Fruit fly (Drosophila melanogaster) whole organism, embryonic: Measurements from ENCODE around the gene CG4230.

Experiments
- BEAF-32 ChIP-seq: fragments of 200-800 bp; sonication (Bioruptor generic); optimal IDR thresholded peaks from 3 replicates; lab custom pipeline; 2017; ENCODE audit warnings: missing biosample characterization, missing genetic modification characterization, mild to moderate bottlenecking, moderate library complexity, missing genetic modification reagents
- Bgb ChIP-seq: fragments of 200-800 bp; sonication (Bioruptor generic); IDR thresholded peaks from 2 replicates; pipeline ENCODE4 v1.3.6; 2022; ENCODE audit warnings: missing biosample characterization, missing genetic modification characterization; ENCODE audit not compliant: partially characterized antibody
- CG10431 ChIP-seq: fragments of 200-800 bp; sonication (Bioruptor generic); optimal IDR thresholded peaks from 3 replicates; lab custom pipeline; 2018; ENCODE audit warnings: missing biosample characterization, mild to moderate bottlenecking, missing genetic modification characterization
- CG11504 ChIP-seq: fragments of 200-800 bp; sonication (Bioruptor generic); optimal IDR thresholded peaks from 3 replicates; lab custom pipeline; 2019; ENCODE audit warnings: missing biosample characterization, mild to moderate bottlenecking, missing genetic modification characterization, moderate library complexity
- CG13123 ChIP-seq: fragments of 200-800 bp; sonication (Bioruptor generic); optimal IDR thresholded peaks from 2 replicates; lab custom pipeline; 2016; ENCODE audit warnings: missing biosample characterization, missing genetic modification characterization
- CG13287 ChIP-seq: fragments of 200-800 bp; sonication (Bioruptor generic); IDR thresholded peaks from 2 replicates; pipeline ENCODE4 v1.3.6; 2022; ENCODE audit warnings: missing biosample characterization, missing genetic modification characterization; ENCODE audit not compliant: partially characterized antibody
- CG17186 ChIP-seq: fragments of 200-800 bp; sonication (Bioruptor generic); optimal IDR thresholded peaks from 3 replicates; lab custom pipeline; 2017; ENCODE audit warnings: missing biosample characterization, missing genetic modification reagents, missing genetic modification characterization
- CG32772 ChIP-seq: fragments of 200-800 bp; sonication (Bioruptor generic); IDR thresholded peaks from 2 replicates; pipeline ENCODE4 v1.3.6; 2022; ENCODE audit warnings: missing biosample characterization, missing genetic modification characterization
- CG34224 ChIP-seq: fragments of 200-800 bp; sonication (Bioruptor generic); IDR thresholded peaks from 3 replicates; pipeline ENCODE4 v1.3.6; 2022; ENCODE audit warnings: missing biosample characterization, missing genetic modification characterization; ENCODE audit not compliant: partially characterized antibody
- CG7556 ChIP-seq: fragments of 200-800 bp; sonication (Bioruptor generic); optimal IDR thresholded peaks from 2 replicates; lab custom pipeline; 2017; ENCODE audit warnings: missing biosample characterization, mild to moderate bottlenecking, missing genetic modification characterization
- CG7839 ChIP-seq: fragments of 200-800 bp; sonication (Bioruptor generic); optimal IDR thresholded peaks from 3 replicates; lab custom pipeline; 2018; ENCODE audit warnings: missing biosample characterization, mild to moderate bottlenecking, missing genetic modification characterization, moderate library complexity
- Dll ChIP-seq: fragments of 200-800 bp; sonication (Bioruptor generic); IDR thresholded peaks from 4 replicates; pipeline ENCODE4 v1.3.6; 2022; ENCODE audit warnings: missing biosample characterization, missing genetic modification characterization; ENCODE audit not compliant: partially characterized antibody
- Doc3 ChIP-seq: fragments of 200-800 bp; sonication (Bioruptor generic); IDR thresholded peaks from 3 replicates; pipeline ENCODE4 v1.3.6; 2022; ENCODE audit warnings: missing biosample characterization, missing genetic modification characterization; ENCODE audit not compliant: partially characterized antibody
- Dp ChIP-seq: fragments of 200-800 bp; sonication (Bioruptor generic); optimal IDR thresholded peaks from 2 replicates; lab custom pipeline; 2018; ENCODE audit warnings: missing biosample characterization, mild to moderate bottlenecking, missing genetic modification characterization, moderate library complexity
- E2f2 ChIP-seq: fragments of 200-800 bp; sonication (Bioruptor generic); IDR thresholded peaks from 2 replicates; pipeline ENCODE4 v1.3.6; 2022; ENCODE audit warnings: missing biosample characterization, missing genetic modification characterization
- ERR ChIP-seq: fragments of 200-800 bp; sonication (Bioruptor generic); optimal IDR thresholded peaks from 2 replicates; lab custom pipeline; 2016; ENCODE audit warnings: missing biosample characterization, missing genetic modification characterization
- HLH4C ChIP-seq: fragments of 200-800 bp; sonication (Bioruptor generic); IDR thresholded peaks from 3 replicates; pipeline ENCODE4 v1.3.6; 2022; ENCODE audit warnings: missing biosample characterization, missing genetic modification characterization; ENCODE audit not compliant: partially characterized antibody
- HmgD ChIP-seq: fragments of 200-800 bp; sonication (Bioruptor generic); optimal IDR thresholded peaks from 3 replicates; lab custom pipeline; 2016; ENCODE audit warnings: missing biosample characterization, missing genetic modification characterization
- Hr39 ChIP-seq: fragments of >200 bp; optimal IDR thresholded peaks from 2 replicates; lab custom pipeline; 2017
- MBD-R2 ChIP-seq: fragments of 200-800 bp; sonication (Bioruptor generic); IDR thresholded peaks from 2 replicates; pipeline ENCODE4 v1.3.6; 2022; ENCODE audit warnings: missing biosample characterization, missing genetic modification characterization
- Med ChIP-seq: fragments of 200-800 bp; sonication (Bioruptor generic); peaks from one replicate; lab custom pipeline; 2016; ENCODE audit warnings: missing biosample characterization, missing genetic modification characterization, mild to moderate bottlenecking, inconsistent platforms, moderate library complexity
- NC2α ChIP-seq: fragments of 200-800 bp; sonication (Bioruptor generic); optimal IDR thresholded peaks from 2 replicates; lab custom pipeline; 2016; ENCODE audit warnings: missing biosample characterization, missing genetic modification characterization
- Scr ChIP-seq: fragments of 200-800 bp; sonication (Bioruptor generic); IDR thresholded peaks from 2 replicates; pipeline ENCODE4 v1.3.6; 2022; ENCODE audit warnings: missing biosample characterization, missing genetic modification characterization; ENCODE audit not compliant: partially characterized antibody
- amos ChIP-seq: fragments of 200-800 bp; sonication (Bioruptor generic); IDR thresholded peaks from 2 replicates; pipeline ENCODE4 v1.3.6; 2022; ENCODE audit warnings: missing biosample characterization, missing genetic modification characterization; ENCODE audit not compliant: partially characterized antibody
- bbx ChIP-seq: fragments of 200-800 bp; sonication (Bioruptor generic); IDR thresholded peaks from 2 replicates; pipeline ENCODE4 v1.3.6; 2022; ENCODE audit warnings: missing biosample characterization, missing genetic modification characterization; ENCODE audit not compliant: partially characterized antibody
- bigmax ChIP-seq: fragments of 200-800 bp; sonication (Bioruptor generic); optimal IDR thresholded peaks from 2 replicates; lab custom pipeline; 2018; ENCODE audit warnings: missing biosample characterization, mild to moderate bottlenecking, missing genetic modification characterization
- crol ChIP-seq: fragments of 200-800 bp; sonication (Bioruptor generic); IDR thresholded peaks from 2 replicates; pipeline ENCODE4 v1.3.6; 2022; ENCODE audit warnings: missing biosample characterization, missing genetic modification characterization
- emc ChIP-seq: fragments of 200-800 bp; sonication (Bioruptor generic); optimal IDR thresholded peaks from 2 replicates; lab custom pipeline; 2016; ENCODE audit warnings: missing biosample characterization, missing genetic modification characterization
- gcm2 ChIP-seq: fragments of 200-800 bp; sonication (Bioruptor generic); optimal IDR thresholded peaks from 2 replicates; lab custom pipeline; 2016; ENCODE audit warnings: missing biosample characterization, missing genetic modification characterization
- gfzf ChIP-seq: fragments of 200-800 bp; sonication (Bioruptor generic); optimal IDR thresholded peaks from 2 replicates; lab custom pipeline; 2016; ENCODE audit warnings: missing biosample characterization, mild to moderate bottlenecking, missing genetic modification characterization, moderate library complexity
- hbn ChIP-seq: fragments of 200-800 bp; sonication (Bioruptor generic); IDR thresholded peaks from 2 replicates; pipeline ENCODE4 v1.3.6; 2022; ENCODE audit warnings: missing biosample characterization, missing genetic modification characterization; ENCODE audit not compliant: partially characterized antibody
- inv ChIP-seq: fragments of 200-800 bp; sonication (Bioruptor generic); IDR thresholded peaks from 2 replicates; pipeline ENCODE4 v1.3.6; 2022; ENCODE audit warnings: missing biosample characterization, missing genetic modification characterization; ENCODE audit not compliant: partially characterized antibody
- jing ChIP-seq: fragments of 200-800 bp; sonication (Bioruptor generic); optimal IDR thresholded peaks from 2 replicates; lab custom pipeline; 2018; ENCODE audit warnings: missing biosample characterization, mild to moderate bottlenecking, missing genetic modification characterization
- kay ChIP-seq: fragments of 200-800 bp; sonication (Bioruptor generic); optimal IDR thresholded peaks from 2 replicates; lab custom pipeline; 2016; ENCODE audit warnings: missing biosample characterization, missing genetic modification characterization
- knrl ChIP-seq: fragments of 200-800 bp; sonication (Bioruptor generic); IDR thresholded peaks from 3 replicates; pipeline ENCODE4 v1.3.6; 2022; ENCODE audit warnings: missing biosample characterization, missing genetic modification characterization; ENCODE audit not compliant: partially characterized antibody
- lilli ChIP-seq: fragments of 200-800 bp; sonication (Bioruptor generic); optimal IDR thresholded peaks from 3 replicates; lab custom pipeline; 2016; ENCODE audit warnings: missing biosample characterization, missing genetic modification characterization
- luna ChIP-seq: fragments of 200-800 bp; sonication (Bioruptor generic); optimal IDR thresholded peaks from 2 replicates; lab custom pipeline; 2016; ENCODE audit warnings: missing biosample characterization, missing genetic modification characterization
- phol ChIP-seq: fragments of 200-800 bp; sonication (Bioruptor generic); optimal IDR thresholded peaks from 3 replicates; lab custom pipeline; 2018; ENCODE audit warnings: missing biosample characterization, mild to moderate bottlenecking, missing genetic modification characterization, moderate library complexity
- pzg ChIP-seq: fragments of 200-800 bp; sonication (Bioruptor generic); optimal IDR thresholded peaks from 3 replicates; lab custom pipeline; 2018; ENCODE audit warnings: missing biosample characterization, mild to moderate bottlenecking, missing genetic modification characterization, moderate library complexity
- row ChIP-seq: fragments of 200-800 bp; sonication (Bioruptor generic); IDR thresholded peaks from 3 replicates; pipeline ENCODE4 v1.3.6; 2022; ENCODE audit warnings: missing biosample characterization, missing genetic modification characterization
- sqz ChIP-seq: fragments of 200-800 bp; sonication (Bioruptor generic); optimal IDR thresholded peaks from 3 replicates; lab custom pipeline; 2018; ENCODE audit warnings: missing biosample characterization, mild to moderate bottlenecking, missing genetic modification characterization
- unc-4 ChIP-seq: fragments of 200-800 bp; sonication (Bioruptor generic); IDR thresholded peaks from 2 replicates; pipeline ENCODE4 v1.3.6; 2022; ENCODE audit warnings: missing biosample characterization, missing genetic modification characterization; ENCODE audit not compliant: partially characterized antibody
- usp ChIP-seq: fragments of >200 bp; optimal IDR thresholded peaks from 2 replicates; lab custom pipeline; 2017; ENCODE audit warnings: missing biosample characterization, missing genetic modification characterization
- vnd ChIP-seq: fragments of 200-800 bp; sonication (Bioruptor generic); IDR thresholded peaks from 3 replicates; pipeline ENCODE4 v1.3.6; 2022; ENCODE audit warnings: missing biosample characterization, missing genetic modification characterization; ENCODE audit not compliant: partially characterized antibody
- wek ChIP-seq: fragments of 200-800 bp; sonication (Bioruptor generic); optimal IDR thresholded peaks from 3 replicates; lab custom pipeline; 2018; ENCODE audit warnings: missing biosample characterization, mild to moderate bottlenecking, missing genetic modification characterization, moderate library complexity

CG4230 gene

DNA sequence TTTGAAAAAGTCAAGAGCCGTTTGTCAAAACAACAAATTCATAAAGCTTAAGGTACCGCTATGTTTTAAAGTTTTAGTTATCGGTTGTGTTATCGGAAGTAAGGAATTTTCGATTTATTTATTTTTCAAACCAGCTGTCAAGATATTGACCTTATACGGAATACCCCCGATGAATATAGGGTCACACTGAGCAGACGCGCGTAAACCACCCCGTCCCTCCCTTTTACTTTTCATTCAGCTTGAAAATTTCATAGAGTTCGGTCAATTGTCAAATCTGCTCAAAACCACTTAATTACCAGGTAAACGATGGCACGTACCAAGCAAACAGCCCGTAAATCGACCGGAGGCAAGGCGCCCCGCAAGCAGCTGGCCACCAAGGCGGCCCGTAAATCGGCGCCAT, 41.1 kb upstream of the CG4230 start, which contains the start of the genes CG14036 and His3.3A (continued):
- TF ChIP-seq sqz (GFP tag; lab: Kevin White, UChicago) (no peak), CG17186 (GFP tag; lab: Kevin White, UChicago) (peak; percentile 56)

DNA sequence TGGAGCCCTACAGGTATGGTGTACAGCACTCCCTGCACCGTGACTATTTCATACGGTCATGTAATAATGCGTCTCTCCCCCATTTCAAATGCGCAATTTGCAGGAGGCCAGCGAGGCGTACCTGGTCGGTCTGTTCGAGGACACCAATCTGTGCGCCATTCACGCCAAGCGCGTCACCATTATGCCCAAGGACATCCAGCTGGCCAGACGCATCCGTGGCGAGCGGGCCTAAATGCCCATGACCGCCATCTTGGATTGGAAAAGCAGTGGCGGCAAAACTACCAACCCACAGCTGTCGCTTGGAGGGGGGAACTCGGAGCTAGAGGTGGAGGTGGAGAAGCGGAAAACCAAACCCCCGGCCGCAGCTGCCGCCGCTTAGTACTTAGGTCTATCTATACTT, 40.5 kb upstream of the CG4230 start:
- TF ChIP-seq phol (tag; lab: Kevin White, UChicago): peak; percentile 96
- TF ChIP-seq Med (GFP tag; lab: Kevin White, UChicago): peak; percentile 61
- TF ChIP-seq luna (GFP tag; lab: Kevin White, UChicago): no peak
- TF ChIP-seq kay: no peak
- TF ChIP-seq, all 482 proteins: peak for 2

DNA sequence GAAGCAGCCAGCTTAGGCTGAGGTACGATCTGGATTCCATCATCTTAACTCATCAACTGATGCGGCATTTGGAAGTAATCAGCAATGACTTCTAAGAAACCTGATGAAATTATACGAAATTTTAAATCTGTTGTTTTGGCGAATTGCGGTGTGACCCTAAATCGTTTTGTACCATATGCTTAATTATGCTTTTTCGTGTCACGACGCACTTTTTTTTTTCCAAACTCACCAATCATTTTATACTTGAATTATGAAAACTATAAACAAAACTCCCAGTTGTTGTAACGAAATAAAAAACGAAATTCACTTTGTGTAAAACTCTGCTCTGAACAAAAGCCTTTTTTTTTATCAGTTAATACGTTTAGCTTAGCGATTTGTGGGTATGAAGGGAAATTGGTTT, 37.9 kb upstream of the CG4230 start, which contains the start of gene Nepl3:
Gene Nepl3, minus strand, starts transcription at position 155 of the 400 bp plus-strand sequence.
- no peak for TF ChIP-seq CG7556
- TF ChIP-seq CG34224 (GFP tag; lab: Robert Waterston, UW): peak; percentile 63
- no peak for TF ChIP-seq CG10431 (GFP tag; lab: Kevin White, UChicago)
- TF ChIP-seq Dp (GFP tag; lab: Kevin White, UChicago): peak; percentile 41
- peak; percentile 65 for TF ChIP-seq BEAF-32 (GFP tag; lab: Kevin White, UChicago)
- TF ChIP-seq CG32772: no peak
- peak; percentile 28; the same call in 1 of the 2 replicates for TF ChIP-seq bbx
- peak; percentile 53 for TF ChIP-seq MBD-R2 (GFP tag; lab: Robert Waterston, UW)
- peak; percentile 12 for TF ChIP-seq sqz (GFP tag; lab: Kevin White, UChicago)
- no peak for TF ChIP-seq NC2α (GFP tag; lab: Kevin White, UChicago)
- no peak for TF ChIP-seq lilli (GFP tag; lab: Kevin White, UChicago)
- no peak for TF ChIP-seq crol
- no peak for TF ChIP-seq Hr39 (lab: Kevin White, UChicago)
- no peak for TF ChIP-seq bigmax
- TF ChIP-seq HmgD: no peak
- peak; percentile 69 for TF ChIP-seq Scr (GFP tag; lab: Robert Waterston, UW)
- no peak for TF ChIP-seq ERR (GFP tag; lab: Kevin White, UChicago)
- peak; percentile 65 for TF ChIP-seq Doc3
- TF ChIP-seq hbn: 0 out of 2 replicates have a peak, but pooled peaks have one; percentile 51
- peak; percentile 56; the same call in 1 of the 2 replicates for TF ChIP-seq E2f2
- TF ChIP-seq CG13123 (GFP tag; lab: Kevin White, UChicago): no peak
- peak; percentile 44; the same call in 1 of the 3 replicates for TF ChIP-seq HLH4C (GFP tag; lab: Robert Waterston, UW)
- no peak for TF ChIP-seq CG7839 (tag; lab: Kevin White, UChicago)
- TF ChIP-seq Bgb (GFP tag; lab: Robert Waterston, UW): peak; percentile 47; the same call in 1 of the 2 replicates
- no peak for TF ChIP-seq gcm2 (GFP tag; lab: Kevin White, UChicago)
- peak; percentile 51; the same call in 1 of the 2 replicates for TF ChIP-seq amos
- peak; percentile 44; the same call in 1 of the 3 replicates for TF ChIP-seq vnd (GFP tag; lab: Robert Waterston, UW)
- TF ChIP-seq inv (GFP tag; lab: Robert Waterston, UW): peak; percentile 23; the same call in 1 of the 2 replicates
- peak; percentile 65 for TF ChIP-seq gfzf (GFP tag; lab: Kevin White, UChicago)
- TF ChIP-seq pzg: peak; percentile 28
- TF ChIP-seq usp (GFP tag; lab: Kevin White, UChicago): no peak
- peak; percentile 69 for TF ChIP-seq unc-4
- TF ChIP-seq jing: no peak
- TF ChIP-seq CG13287 (GFP tag; lab: Robert Waterston, UW): peak; percentile 80
- no peak for TF ChIP-seq wek (GFP tag; lab: Kevin White, UChicago)
- no peak for TF ChIP-seq emc (GFP tag; lab: Kevin White, UChicago)
- TF ChIP-seq knrl (GFP tag; lab: Robert Waterston, UW): peak; percentile 22; the same call in 1 of the 3 replicates
- TF ChIP-seq CG11504 (tag; lab: Kevin White, UChicago): no peak
- peak; percentile 37; the same call in 2 of the 3 replicates for TF ChIP-seq row
- peak; percentile 69 for TF ChIP-seq Dll (GFP tag; lab: Robert Waterston, UW)
